Fruit fly (Drosophila melanogaster) whole organism, adult: ENCODE data around the gene CG10214.

Experiments
- CG11617 ChIP-seq: fragments of 200-800 bp; sonication (Bioruptor generic); optimal IDR thresholded peaks from 2 replicates; lab custom pipeline; 2017; ENCODE audit warnings: mild to moderate bottlenecking, missing biosample characterization, missing genetic modification reagents, missing genetic modification characterization
- CG12768 ChIP-seq: fragments of 200-800 bp; sonication (Bioruptor generic); optimal IDR thresholded peaks from 2 replicates; lab custom pipeline; 2017; ENCODE audit warnings: missing biosample characterization, missing genetic modification characterization, mild to moderate bottlenecking, moderate library complexity, missing genetic modification reagents
- CG14711 ChIP-seq: fragments of 200-800 bp; sonication (Bioruptor generic); optimal IDR thresholded peaks from 2 replicates; lab custom pipeline; 2018; ENCODE audit warnings: missing biosample characterization, mild to moderate bottlenecking, missing genetic modification characterization, moderate library complexity
- CG1620 ChIP-seq: fragments of 200-800 bp; sonication (Bioruptor generic); optimal IDR thresholded peaks from 2 replicates; lab custom pipeline; 2016; ENCODE audit warnings: missing biosample characterization, missing genetic modification characterization
- CG33017 ChIP-seq: fragments of 200-800 bp; sonication (Bioruptor generic); optimal IDR thresholded peaks from 2 replicates; lab custom pipeline; 2018; ENCODE audit warnings: missing biosample characterization, mild to moderate bottlenecking, missing genetic modification characterization, moderate library complexity
- CG5204 ChIP-seq: fragments of 200-800 bp; sonication (Bioruptor generic); optimal IDR thresholded peaks from 2 replicates; lab custom pipeline; 2016; ENCODE audit warnings: missing biosample characterization, missing genetic modification characterization
- CG7045 ChIP-seq: fragments of 200-800 bp; sonication (Bioruptor generic); optimal IDR thresholded peaks from 2 replicates; lab custom pipeline; 2017; ENCODE audit warnings: missing biosample characterization, mild to moderate bottlenecking, missing genetic modification characterization
- CG7101 ChIP-seq: fragments of 200-800 bp; sonication (Bioruptor generic); optimal IDR thresholded peaks from 2 replicates; lab custom pipeline; 2018; ENCODE audit warnings: missing biosample characterization, mild to moderate bottlenecking, missing genetic modification characterization, moderate library complexity
- Clk ChIP-seq: fragments of 200-800 bp; sonication (Bioruptor generic); optimal IDR thresholded peaks from 2 replicates; lab custom pipeline; 2017; ENCODE audit warnings: missing biosample characterization, missing genetic modification characterization
- Crg-1 ChIP-seq: fragments of 200-800 bp; sonication (Bioruptor generic); optimal IDR thresholded peaks from 2 replicates; lab custom pipeline; 2016; ENCODE audit warnings: missing biosample characterization, missing genetic modification characterization
- Hr96 ChIP-seq: fragments of 200-800 bp; sonication (Bioruptor generic); optimal IDR thresholded peaks from 2 replicates; lab custom pipeline; 2016; ENCODE audit warnings: missing biosample characterization, missing genetic modification characterization
- Mnt ChIP-seq: fragments of 200-800 bp; sonication (Bioruptor generic); optimal IDR thresholded peaks from 2 replicates; lab custom pipeline; 2016; ENCODE audit warnings: missing biosample characterization, mild to moderate bottlenecking, missing genetic modification characterization
- bab1 ChIP-seq: fragments of 200-800 bp; sonication (Bioruptor generic); optimal IDR thresholded peaks from 3 replicates; lab custom pipeline; 2019; ENCODE audit warnings: missing biosample characterization, mild to moderate bottlenecking, missing genetic modification characterization, moderate library complexity
- cic ChIP-seq: fragments of 200-800 bp; sonication (Bioruptor generic); optimal IDR thresholded peaks from 2 replicates; lab custom pipeline; 2017; ENCODE audit warnings: missing biosample characterization, mild to moderate bottlenecking, missing genetic modification characterization, moderate library complexity
- cnc ChIP-seq, 2 experiments: fragments of >200 bp; optimal IDR thresholded peaks; 2 replicates each; lab custom pipeline; 2017
- kay ChIP-seq: fragments of 200-800 bp; sonication (Bioruptor generic); peaks from one replicate; lab custom pipeline; 2016; ENCODE audit warnings: missing biosample characterization, missing genetic modification characterization, borderline replicate concordance
- ovo ChIP-seq: fragments of 200-800 bp; sonication (Bioruptor generic); optimal IDR thresholded peaks from 2 replicates; lab custom pipeline; 2016; ENCODE audit warnings: missing biosample characterization, missing genetic modification characterization
- pad ChIP-seq: fragments of 200-800 bp; sonication (Bioruptor generic); optimal IDR thresholded peaks from 3 replicates; lab custom pipeline; 2017; ENCODE audit warnings: missing biosample characterization, missing genetic modification characterization, mild to moderate bottlenecking, moderate library complexity, missing genetic modification reagents
- tj ChIP-seq: fragments of 200-800 bp; sonication (Bioruptor generic); optimal IDR thresholded peaks from 3 replicates; lab custom pipeline; 2017; ENCODE audit warnings: missing biosample characterization, mild to moderate bottlenecking, missing genetic modification characterization, moderate library complexity
- toe ChIP-seq: fragments of 200-800 bp; sonication (Bioruptor generic); optimal IDR thresholded peaks from 2 replicates; lab custom pipeline; 2016; ENCODE audit warnings: missing biosample characterization, missing genetic modification characterization

CG10214 gene

dm6 chr3R:23767417-23767853 lies at the start of gene CG10214, which contains the start of gene CG10375:
CG10214 (minus strand) TSS chr3R:23767488.
CG10375 (plus strand) TSS chr3R:23767712.
- TF ChIP-seq CG7045 (peak; percentile 64), Crg-1 (GFP tag; lab: Kevin White, UChicago) (peak; percentile 82), Hr96 (GFP tag; lab: Kevin White, UChicago) (peak; percentile 65), pad (GFP tag; lab: Kevin White, UChicago) (peak; percentile 68), CG1620 (GFP tag; lab: Kevin White, UChicago) (peak; percentile 70), tj (GFP tag; lab: Kevin White, UChicago) (peak; percentile 10), Clk (GFP tag; lab: Kevin White, UChicago) (peak; percentile 38), CG11617 (GFP tag; lab: Kevin White, UChicago) (peak; percentile 74), ovo (GFP tag; lab: Kevin White, UChicago) (peak; percentile 45), CG33017 (peak; percentile 72), CG12768 (peak; percentile 72), CG14711 (tag; lab: Kevin White, UChicago) (peak; percentile 78), CG7101 (tag; lab: Kevin White, UChicago) (peak; percentile 81), cnc (optimal IDR thresholded peaks at IDR 0.05; lab: Kevin White, UChicago) (no peak), kay (GFP tag; lab: Kevin White, UChicago) (no peak), CG5204 (GFP tag; lab: Kevin White, UChicago) (no peak), bab1 (GFP tag; lab: Kevin White, UChicago) (peak; percentile 82), Mnt (peak; percentile 94), cic (peak; percentile 39), toe (GFP tag; lab: Kevin White, UChicago) (no peak)

- no peak for TF ChIP-seq pad (GFP tag; lab: Kevin White, UChicago)
- peak; percentile 3 for TF ChIP-seq CG11617 (GFP tag; lab: Kevin White, UChicago)
- no peak for TF ChIP-seq kay (GFP tag; lab: Kevin White, UChicago)
Observed at dm6 chr3R:23803668-23804067, 36.4 kb upstream of the CG10214 start, which contains the start of gene CG34355. CG34355 (plus strand) TSS chr3R:23803859.

dm6 chr3R:23791491-23791890 lies 24.2 kb upstream of the CG10214 start:
- TF ChIP-seq bab1 (GFP tag; lab: Kevin White, UChicago) (no peak), ovo (GFP tag; lab: Kevin White, UChicago) (no peak), Clk (GFP tag; lab: Kevin White, UChicago) (no peak), Mnt (no peak), CG12768 (no peak), pad (GFP tag; lab: Kevin White, UChicago) (no peak), CG33017 (no peak), tj (GFP tag; lab: Kevin White, UChicago) (no peak), Crg-1 (GFP tag; lab: Kevin White, UChicago) (no peak), CG1620 (GFP tag; lab: Kevin White, UChicago) (no peak), CG5204 (GFP tag; lab: Kevin White, UChicago) (no peak), Hr96 (GFP tag; lab: Kevin White, UChicago) (no peak), CG7101 (tag; lab: Kevin White, UChicago) (no peak), CG11617 (GFP tag; lab: Kevin White, UChicago) (no peak)

dm6 chr3R:23790483-23791175 lies 23.3 kb upstream of the CG10214 start:
- TF ChIP-seq bab1 (GFP tag; lab: Kevin White, UChicago) (no peak), cnc (optimal IDR thresholded peaks at IDR 0.05; lab: Kevin White, UChicago) (no peak), CG1620 (GFP tag; lab: Kevin White, UChicago) (no peak), cic (no peak), kay (GFP tag; lab: Kevin White, UChicago) (no peak), CG7045 (no peak), CG11617 (GFP tag; lab: Kevin White, UChicago) (no peak), Clk (GFP tag; lab: Kevin White, UChicago) (no peak), toe (GFP tag; lab: Kevin White, UChicago) (no peak)

dm6 chr3R:23789584-23789983 lies 22.3 kb upstream of the CG10214 start:
- TF ChIP-seq pad (GFP tag; lab: Kevin White, UChicago) (no peak), cnc (optimal IDR thresholded peaks at IDR 0.05; lab: Kevin White, UChicago) (no peak), CG14711 (tag; lab: Kevin White, UChicago) (peak; percentile 27)

dm6 chr3R:23788406-23789021 lies 21.2 kb upstream of the CG10214 start:
- TF ChIP-seq CG33017: no peak
- TF ChIP-seq CG1620 (GFP tag; lab: Kevin White, UChicago): no peak
- TF ChIP-seq CG11617 (GFP tag; lab: Kevin White, UChicago): no peak
- TF ChIP-seq CG14711 (tag; lab: Kevin White, UChicago): no peak
- TF ChIP-seq CG12768: no peak
- TF ChIP-seq tj (GFP tag; lab: Kevin White, UChicago): no peak
- no peak for TF ChIP-seq CG5204 (GFP tag; lab: Kevin White, UChicago)
- TF ChIP-seq bab1 (GFP tag; lab: Kevin White, UChicago): no peak
- no peak for TF ChIP-seq CG7101 (tag; lab: Kevin White, UChicago)
- TF ChIP-seq toe (GFP tag; lab: Kevin White, UChicago): no peak
- no peak for TF ChIP-seq Mnt
- TF ChIP-seq pad (GFP tag; lab: Kevin White, UChicago): no peak
- no peak for TF ChIP-seq kay (GFP tag; lab: Kevin White, UChicago)
- TF ChIP-seq Clk (GFP tag; lab: Kevin White, UChicago): no peak
- no peak for TF ChIP-seq ovo (GFP tag; lab: Kevin White, UChicago)
- no peak for TF ChIP-seq CG7045
- TF ChIP-seq Crg-1 (GFP tag; lab: Kevin White, UChicago): no peak
